Worm (Caenorhabditis elegans): ENCODE measurements around the gene Y57G11B.6.
A peak's percentile ranks its signal among the peaks of the same experiment; 100 is the strongest.

Gene Y57G11B.6

ce11 chrIV:14554788-14555187, at the start of gene Y57G11B.6:
TSS of gene Y57G11B.6 (minus strand) at chrIV:14554888.
- TF ChIP-seq blmp-1 (tag; optimal IDR thresholded peaks at IDR 0.05) = no peak
- TF ChIP-seq nhr-12 (tag; optimal IDR thresholded peaks at IDR 0.05) = no peak
- TF ChIP-seq sem-2 (GFP tag; optimal IDR thresholded peaks at IDR 0.05) = no peak
- no peak for TF ChIP-seq lin-13 (tag; optimal IDR thresholded peaks at IDR 0.05)
- no peak for TF ChIP-seq cnd-1 (tag; optimal IDR thresholded peaks at IDR 0.05)
- TF ChIP-seq flh-1 (GFP tag; optimal IDR thresholded peaks at IDR 0.05) = no peak
- TF ChIP-seq ceh-43 (GFP tag; optimal IDR thresholded peaks at IDR 0.05) = no peak

ce11 chrIV:14603022-14603421, 48.3 kb upstream of the Y57G11B.6 start:
- no peak for TF ChIP-seq ces-1 (GFP tag; optimal IDR thresholded peaks at IDR 0.05)
- TF ChIP-seq sem-2 (GFP tag; optimal IDR thresholded peaks at IDR 0.05) = no peak
- no peak for TF ChIP-seq nhr-237 (tag; optimal IDR thresholded peaks at IDR 0.05)
- no peak for TF ChIP-seq sptf-1 (tag; optimal IDR thresholded peaks at IDR 0.05)
- no peak for TF ChIP-seq nhr-76 (tag; optimal IDR thresholded peaks at IDR 0.05)
- no peak for TF ChIP-seq nhr-12 (tag; optimal IDR thresholded peaks at IDR 0.05)
- TF ChIP-seq lin-13 (tag; optimal IDR thresholded peaks at IDR 0.05) = no peak

ce11 chrIV:14599321-14599720, 44.6 kb upstream of the Y57G11B.6 start:
- TF ChIP-seq ztf-11 (tag; optimal IDR thresholded peaks at IDR 0.05) (no peak), nhr-76 (tag; optimal IDR thresholded peaks at IDR 0.05) (no peak), blmp-1 (tag; optimal IDR thresholded peaks at IDR 0.05) (no peak)

- TF ChIP-seq lin-32 (GFP tag; optimal IDR thresholded peaks at IDR 0.05) (no peak), mep-1 (tag; optimal IDR thresholded peaks at IDR 0.05) (no peak), ces-1 (GFP tag; optimal IDR thresholded peaks at IDR 0.05) (no peak), nhr-237 (tag; optimal IDR thresholded peaks at IDR 0.05) (peak; percentile 11), elt-3 (tag; optimal IDR thresholded peaks at IDR 0.05) (peak; percentile 43), unc-120 (tag; optimal IDR thresholded peaks at IDR 0.05; ENCODE audit: poor library complexity, severe bottlenecking) (no peak), nhr-76 (tag; optimal IDR thresholded peaks at IDR 0.05) (no peak), nhr-2 (tag; optimal IDR thresholded peaks at IDR 0.05) (no peak), mls-2 (tag; optimal IDR thresholded peaks at IDR 0.05) (no peak), drap-1 (GFP tag; optimal IDR thresholded peaks at IDR 0.05) (no peak), elt-1 (tag; optimal IDR thresholded peaks at IDR 0.05; ENCODE audit: borderline replicate concordance, insufficient read depth) (no peak), cnd-1 (tag; optimal IDR thresholded peaks at IDR 0.05) (no peak), flh-1 (GFP tag; optimal IDR thresholded peaks at IDR 0.05) (no peak), lsy-2 (tag; optimal IDR thresholded peaks at IDR 0.05) (peak; percentile 26)
These were observed 39.6 kb upstream of the Y57G11B.6 start for ce11 chrIV:14594249-14594648.

- TF ChIP-seq lin-13 (tag; optimal IDR thresholded peaks at IDR 0.05) (no peak), bed-3 (GFP tag; optimal IDR thresholded peaks at IDR 0.05) (no peak), ceh-83 (GFP tag; optimal IDR thresholded peaks at IDR 0.05) (no peak), nhr-12 (tag; optimal IDR thresholded peaks at IDR 0.05) (no peak), flh-1 (GFP tag; optimal IDR thresholded peaks at IDR 0.05) (no peak), blmp-1 (tag; optimal IDR thresholded peaks at IDR 0.05) (no peak)
These were observed 32.9 kb upstream of the Y57G11B.6 start for ce11 chrIV:14587589-14587988.

ce11 chrIV:14586759-14587158, 32.1 kb upstream of the Y57G11B.6 start:
- TF ChIP-seq elt-1 (tag; optimal IDR thresholded peaks at IDR 0.05; ENCODE audit: borderline replicate concordance, insufficient read depth) = no peak
- TF ChIP-seq zip-8 (tag; optimal IDR thresholded peaks at IDR 0.05) = no peak
- no peak for TF ChIP-seq ham-2 (GFP tag; optimal IDR thresholded peaks at IDR 0.05)
- no peak for TF ChIP-seq nhr-76 (tag; optimal IDR thresholded peaks at IDR 0.05)
- TF ChIP-seq hlh-1 (tag; optimal IDR thresholded peaks at IDR 0.05) = no peak
- TF ChIP-seq ceh-43 (GFP tag; optimal IDR thresholded peaks at IDR 0.05) = no peak
- TF ChIP-seq drap-1 (GFP tag; optimal IDR thresholded peaks at IDR 0.05) = no peak
- no peak for TF ChIP-seq ces-1 (GFP tag; optimal IDR thresholded peaks at IDR 0.05)
- TF ChIP-seq mls-2 (tag; optimal IDR thresholded peaks at IDR 0.05) = no peak
- no peak for TF ChIP-seq sem-2 (GFP tag; optimal IDR thresholded peaks at IDR 0.05)
- no peak for TF ChIP-seq tbx-8 (GFP tag; optimal IDR thresholded peaks at IDR 0.05)
- TF ChIP-seq ztf-11 (tag; optimal IDR thresholded peaks at IDR 0.05) = no peak

- TF ChIP-seq lsy-2 (tag; optimal IDR thresholded peaks at IDR 0.05) (no peak), nhr-237 (tag; optimal IDR thresholded peaks at IDR 0.05) (no peak), elt-1 (tag; optimal IDR thresholded peaks at IDR 0.05; ENCODE audit: borderline replicate concordance, insufficient read depth) (no peak), ztf-11 (tag; optimal IDR thresholded peaks at IDR 0.05) (no peak), ces-1 (GFP tag; optimal IDR thresholded peaks at IDR 0.05) (no peak), blmp-1 (tag; optimal IDR thresholded peaks at IDR 0.05) (no peak), sptf-1 (tag; optimal IDR thresholded peaks at IDR 0.05) (no peak), sem-2 (GFP tag; optimal IDR thresholded peaks at IDR 0.05) (no peak), snpc-4 (tag; optimal IDR thresholded peaks at IDR 0.05) (no peak), elt-3 (tag; optimal IDR thresholded peaks at IDR 0.05) (no peak), lin-13 (tag; optimal IDR thresholded peaks at IDR 0.05) (no peak), cnd-1 (tag; optimal IDR thresholded peaks at IDR 0.05) (no peak), nhr-76 (tag; optimal IDR thresholded peaks at IDR 0.05) (no peak), mab-5 (tag; optimal IDR thresholded peaks at IDR 0.05) (no peak), bed-3 (GFP tag; optimal IDR thresholded peaks at IDR 0.05) (no peak), tbx-8 (GFP tag; optimal IDR thresholded peaks at IDR 0.05) (no peak), mep-1 (tag; optimal IDR thresholded peaks at IDR 0.05) (no peak), hlh-1 (tag; optimal IDR thresholded peaks at IDR 0.05) (no peak), ceh-43 (GFP tag; optimal IDR thresholded peaks at IDR 0.05) (no peak), drap-1 (GFP tag; optimal IDR thresholded peaks at IDR 0.05) (no peak)
These were observed 26.3 kb upstream of the Y57G11B.6 start, which contains the start of gene irld-18 for ce11 chrIV:14580939-14581338. TSS of gene irld-18 (minus strand) at chrIV:14581039.
